Worm (Caenorhabditis elegans) whole organism, L4 larva: Measurements from ENCODE around the gene C33D9.6.

Source experiments
- F10B5.3 ChIP-seq: sonication (generic microtip); optimal IDR thresholded peaks from 2 replicates; lab custom pipeline; 2016; ENCODE audit warnings: mild to moderate bottlenecking, missing genetic modification characterization, missing compliant biosample characterization
- T26A8.4 ChIP-seq: fragments of 200-800 bp; sonication (Bioruptor generic); IDR thresholded peaks from 2 replicates; pipeline ENCODE4 v1.3.6; 2022; ENCODE audit warnings: missing genetic modification characterization, missing compliant biosample characterization
- Y105C5A.15 ChIP-seq: fragments of 200-800 bp; sonication (Bioruptor generic); IDR thresholded peaks from 2 replicates; pipeline ENCODE4 v1.3.6; 2022; ENCODE audit warnings: missing genetic modification characterization, missing compliant biosample characterization
- Y48G9A.11 ChIP-seq: fragments of 200-800 bp; sonication (Bioruptor generic); IDR thresholded peaks from 2 replicates; pipeline ENCODE4 v1.3.6; 2022; ENCODE audit warnings: missing genetic modification reagents, missing genetic modification characterization, missing compliant biosample characterization
- ZK546.5 ChIP-seq, 2 experiments: sonication (generic microtip); optimal IDR thresholded peaks; 2 replicates each; lab custom pipeline; 2017; ENCODE audit warnings: missing biosample characterization in 2 of 2, missing genetic modification characterization in 2 of 2
- aha-1 ChIP-seq: fragments of 150-350 bp; peaks from one replicate; lab custom pipeline; 2014; ENCODE audit warnings: missing biosample characterization, missing genetic modification characterization
- aly-2 ChIP-seq: sonication (generic microtip); optimal IDR thresholded peaks from 2 replicates; lab custom pipeline; 2018; ENCODE audit warnings: missing biosample characterization, missing genetic modification characterization
- ceh-44 ChIP-seq: fragments of 200-800 bp; sonication (Bioruptor generic); IDR thresholded peaks from 2 replicates; pipeline ENCODE4 v1.3.6; 2022; ENCODE audit warnings: missing genetic modification reagents, missing genetic modification characterization, missing compliant biosample characterization
- ctbp-1 ChIP-seq: fragments of 200-800 bp; sonication (Bioruptor generic); IDR thresholded peaks from 2 replicates; pipeline ENCODE4 v1.3.6; 2022; ENCODE audit warnings: missing genetic modification reagents, missing genetic modification characterization, missing compliant biosample characterization
- daf-12 ChIP-seq: fragments of 150-350 bp; optimal IDR thresholded peaks from 2 replicates; lab custom pipeline; 2014; ENCODE audit warnings: missing biosample characterization, missing genetic modification reagents, missing genetic modification characterization
- daf-16 ChIP-seq, 3 experiments: sonication (generic microtip); optimal IDR thresholded peaks; 2 replicates each; lab custom pipeline; 2016 to 2017; ENCODE audit warnings: missing genetic modification characterization in 3 of 3, missing genetic modification reagents in 3 of 3, mild to moderate bottlenecking in 2 of 3, missing compliant biosample characterization in 2 of 3, missing biosample characterization in 1 of 3, moderate library complexity in 1 of 3
- daf-8 ChIP-seq: fragments of 200-800 bp; sonication (Bioruptor generic); IDR thresholded peaks from 2 replicates; pipeline ENCODE4 v1.3.6; 2022; ENCODE audit warnings: missing genetic modification characterization, missing compliant biosample characterization
- duxl-1 ChIP-seq: sonication (generic microtip); optimal IDR thresholded peaks from 2 replicates; lab custom pipeline; 2016; ENCODE audit warnings: mild to moderate bottlenecking, missing genetic modification characterization, moderate library complexity, missing compliant biosample characterization; ENCODE audit not compliant: poor library complexity
- dve-1 ChIP-seq: sonication (generic microtip); optimal IDR thresholded peaks from 2 replicates; lab custom pipeline; 2017; ENCODE audit warnings: antibody characterized with exemption, mild to moderate bottlenecking, missing genetic modification characterization, missing compliant biosample characterization; ENCODE audit not compliant: insufficient read depth
- fos-1 ChIP-seq: fragments of 150-350 bp; optimal IDR thresholded peaks from 2 replicates; lab custom pipeline; 2014; ENCODE audit warnings: missing biosample characterization, missing genetic modification characterization
- hif-1 ChIP-seq, 2 experiments: sonication (generic microtip); optimal IDR thresholded peaks; 2 replicates each; lab custom pipeline; 2016 to 2017; ENCODE audit warnings: missing compliant biosample characterization in 2 of 2, missing genetic modification characterization in 2 of 2, missing genetic modification reagents in 2 of 2, missing genotype in 2 of 2, mild to moderate bottlenecking in 1 of 2
- hlh-30 ChIP-seq: sonication (generic microtip); optimal IDR thresholded peaks from 2 replicates; lab custom pipeline; 2017; ENCODE audit warnings: antibody characterized with exemption, mild to moderate bottlenecking, missing genetic modification characterization, missing compliant biosample characterization; ENCODE audit not compliant: insufficient read depth
- jun-1 ChIP-seq: fragments of 150-350 bp; optimal IDR thresholded peaks from 2 replicates; lab custom pipeline; 2014; ENCODE audit warnings: missing biosample characterization, missing genetic modification reagents, missing genetic modification characterization
- lin-13 ChIP-seq: fragments of 150-350 bp; optimal IDR thresholded peaks from 2 replicates; lab custom pipeline; 2014; ENCODE audit warnings: missing biosample characterization, missing genetic modification reagents, missing genetic modification characterization
- lin-38 ChIP-seq: fragments of 200-800 bp; sonication (Bioruptor generic); IDR thresholded peaks from 2 replicates; pipeline ENCODE4 v1.3.6; 2022; ENCODE audit warnings: missing genetic modification reagents, missing genetic modification characterization, missing compliant biosample characterization
- lir-3 ChIP-seq: sonication (generic microtip); optimal IDR thresholded peaks from 2 replicates; lab custom pipeline; 2016; ENCODE audit warnings: mild to moderate bottlenecking, missing genetic modification characterization, missing compliant biosample characterization
- lsy-2 ChIP-seq, 2 experiments: fragments of 150-350 bp in 1 of 2; sonication (generic microtip) in 1 of 2; optimal IDR thresholded peaks; 2 replicates each; lab custom pipeline; 2014 to 2017; ENCODE audit warnings: missing biosample characterization in 2 of 2, missing genetic modification characterization in 2 of 2
- madf-5 ChIP-seq, 2 experiments: fragments of 200-800 bp; sonication (Bioruptor generic); IDR thresholded peaks; 2 replicates each; pipeline ENCODE4 v1.3.6; 2022; ENCODE audit warnings: missing compliant biosample characterization in 2 of 2, missing genetic modification characterization in 2 of 2
- mep-1 ChIP-seq: fragments of 150-350 bp; sonication (generic microtip); optimal IDR thresholded peaks from 3 replicates; lab custom pipeline; 2014; ENCODE audit warnings: missing biosample characterization, missing genetic modification characterization
- mxl-2 ChIP-seq: fragments of 200-800 bp; sonication (Bioruptor generic); conservative IDR thresholded peaks from 2 replicates; pipeline ENCODE4 v1.3.6; 2022; ENCODE audit warnings: missing genetic modification reagents, missing genetic modification characterization, missing compliant biosample characterization
- nhr-237 ChIP-seq: sonication (generic microtip); optimal IDR thresholded peaks from 2 replicates; lab custom pipeline; 2017; ENCODE audit warnings: missing biosample characterization, missing genetic modification characterization
- nhr-41 ChIP-seq: fragments of 200-800 bp; sonication (Bioruptor generic); IDR thresholded peaks from 2 replicates; pipeline ENCODE4 v1.3.6; 2022; ENCODE audit warnings: missing genetic modification reagents, missing genetic modification characterization, missing compliant biosample characterization
- nhr-42 ChIP-seq: fragments of 200-800 bp; sonication (Bioruptor generic); IDR thresholded peaks from 2 replicates; pipeline ENCODE4 v1.3.6; 2022; ENCODE audit warnings: missing genetic modification characterization, missing compliant biosample characterization
- nhr-6 ChIP-seq: fragments of 150-350 bp; optimal IDR thresholded peaks from 2 replicates; lab custom pipeline; 2014; ENCODE audit warnings: missing biosample characterization, missing genetic modification characterization
- nhr-76 ChIP-seq: fragments of 150-350 bp; optimal IDR thresholded peaks from 2 replicates; lab custom pipeline; 2014; ENCODE audit warnings: missing biosample characterization, missing genetic modification characterization
- pha-4 ChIP-seq, 2 experiments: fragments of 150-350 bp in 1 of 2; fragments of 200-800 bp in 1 of 2; sonication (Bioruptor generic) in 1 of 2; IDR thresholded peaks in 1 of 2; optimal IDR thresholded peaks in 1 of 2; 2 replicates each; pipeline versions ENCODE4 v1.3.6 to Lab custom; 2014 to 2022; ENCODE audit warnings: missing genetic modification characterization in 2 of 2, missing genetic modification reagents in 2 of 2, missing biosample characterization in 1 of 2, missing compliant biosample characterization in 1 of 2
- pqm-1 ChIP-seq: sonication (generic microtip); optimal IDR thresholded peaks from 2 replicates; lab custom pipeline; 2017; ENCODE audit warnings: missing biosample characterization, missing genetic modification characterization
- rbr-2 ChIP-seq: sonication (generic microtip); optimal IDR thresholded peaks from 2 replicates; lab custom pipeline; 2016; ENCODE audit warnings: missing genotype, missing genetic modification characterization, missing compliant biosample characterization
- saeg-2 ChIP-seq: fragments of 200-800 bp; sonication (Bioruptor generic); IDR thresholded peaks from 2 replicates; pipeline ENCODE4 v1.3.6; 2022; ENCODE audit warnings: missing genetic modification reagents, missing genetic modification characterization, missing compliant biosample characterization
- snpc-4 ChIP-seq: fragments of 150-350 bp; optimal IDR thresholded peaks from 2 replicates; lab custom pipeline; 2014; ENCODE audit warnings: missing biosample characterization, missing genetic modification characterization
- spr-1 ChIP-seq: sonication (generic microtip); optimal IDR thresholded peaks from 2 replicates; lab custom pipeline; 2016; ENCODE audit warnings: mild to moderate bottlenecking, missing genetic modification characterization, missing compliant biosample characterization
- tag-97 ChIP-seq: fragments of 200-800 bp; sonication (Bioruptor generic); IDR thresholded peaks from 2 replicates; pipeline ENCODE4 v1.3.6; 2022; ENCODE audit warnings: missing genetic modification characterization, missing compliant biosample characterization
- vab-7 ChIP-seq: fragments of 200-800 bp; sonication (Bioruptor generic); IDR thresholded peaks from 2 replicates; pipeline ENCODE4 v1.3.6; 2022; ENCODE audit warnings: missing genetic modification reagents, missing genetic modification characterization, missing compliant biosample characterization
- zag-1 ChIP-seq: fragments of 150-350 bp; optimal IDR thresholded peaks from 2 replicates; lab custom pipeline; 2014; ENCODE audit warnings: missing biosample characterization, missing genetic modification characterization
- zip-11 ChIP-seq: fragments of 200-800 bp; sonication (Bioruptor generic); IDR thresholded peaks from 2 replicates; pipeline ENCODE4 v1.3.6; 2022; ENCODE audit warnings: missing genetic modification characterization, missing compliant biosample characterization
- ztf-7 ChIP-seq: fragments of 150-350 bp; optimal IDR thresholded peaks from 2 replicates; lab custom pipeline; 2014; ENCODE audit warnings: missing biosample characterization, missing genetic modification characterization

The C33D9.6 gene

DNA sequence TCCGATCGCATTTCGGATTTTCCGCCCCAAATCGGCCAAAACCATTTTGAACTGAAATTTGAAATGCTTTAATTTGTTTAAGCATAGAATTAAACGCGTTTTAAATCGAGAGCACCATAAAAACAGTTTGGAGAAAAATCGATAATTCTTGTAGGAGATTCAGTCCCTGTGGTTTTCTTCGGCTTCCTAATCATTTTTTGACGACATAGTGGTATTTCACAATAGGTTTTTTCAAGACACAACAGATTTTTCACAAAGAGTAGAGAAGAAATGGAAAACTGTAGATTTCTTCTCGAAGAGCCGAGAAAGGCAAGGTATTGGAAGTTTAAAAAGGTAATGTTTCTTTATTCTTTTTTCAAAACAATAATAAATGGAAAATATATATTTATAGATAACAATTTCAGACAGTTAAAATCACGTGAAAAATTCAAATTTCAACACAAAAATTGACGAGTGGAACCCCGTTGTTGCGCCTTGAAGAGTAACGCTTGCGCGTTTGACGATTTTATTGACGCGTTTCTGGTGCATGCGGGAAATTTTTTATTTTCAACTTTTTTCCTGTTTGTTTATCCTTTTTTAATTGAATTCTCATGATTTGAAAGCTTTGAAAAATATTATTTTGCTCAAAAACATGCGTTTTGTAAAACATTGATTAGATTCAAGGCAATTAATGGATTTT lies 34.2 kb downstream of the C33D9.6 start, which contains the start of gene F21D5.7 (continued):
- TF ChIP-seq Y48G9A.11 (GFP tag; lab: Robert Waterston, UW) (no peak), pqm-1 (no peak), hif-1 (tag; optimal IDR thresholded peaks at IDR 0.05; lab: Kevin White, UChicago) (peak in 1 of 2 experiments; percentile 44), snpc-4 (no peak), lin-13 (peak; percentile 35), spr-1 (peak; percentile 46), nhr-6 (tag; lab: Kevin White, UChicago) (peak; percentile 46), rbr-2 (tag; lab: Kevin White, UChicago) (peak; percentile 64), lsy-2 (tag; optimal IDR thresholded peaks at IDR 0.05; lab: Kevin White, UChicago) (peak in 1 of 2 experiments; percentile 90), hlh-30 (peak; percentile 90), lin-38 (GFP tag; lab: Robert Waterston, UW) (peak; percentile 77), fos-1 (no peak), zag-1 (tag; lab: Kevin White, UChicago) (no peak), duxl-1 (tag; lab: Kevin White, UChicago) (peak; percentile 72), nhr-237 (no peak), ztf-7 (tag; lab: Kevin White, UChicago) (peak; percentile 72), mep-1 (tag; lab: Kevin White, UChicago) (peak; percentile 80), mxl-2 (GFP tag; lab: Robert Waterston, UW) (no peak), aly-2 (tag; lab: Kevin White, UChicago) (no peak), nhr-76 (tag; lab: Kevin White, UChicago) (no peak), ceh-44 (GFP tag; lab: Robert Waterston, UW) (no peak), Y105C5A.15 (GFP tag; lab: Robert Waterston, UW) (no peak), ctbp-1 (GFP tag; lab: Robert Waterston, UW) (peak; percentile 24; the same call in 1 of the 2 replicates), ZK546.5 (tag; optimal IDR thresholded peaks at IDR 0.05; lab: Kevin White, UChicago) (no peak), vab-7 (GFP tag; lab: Robert Waterston, UW) (no peak)
- TF ChIP-seq, all 104 proteins: peak for 37

DNA sequence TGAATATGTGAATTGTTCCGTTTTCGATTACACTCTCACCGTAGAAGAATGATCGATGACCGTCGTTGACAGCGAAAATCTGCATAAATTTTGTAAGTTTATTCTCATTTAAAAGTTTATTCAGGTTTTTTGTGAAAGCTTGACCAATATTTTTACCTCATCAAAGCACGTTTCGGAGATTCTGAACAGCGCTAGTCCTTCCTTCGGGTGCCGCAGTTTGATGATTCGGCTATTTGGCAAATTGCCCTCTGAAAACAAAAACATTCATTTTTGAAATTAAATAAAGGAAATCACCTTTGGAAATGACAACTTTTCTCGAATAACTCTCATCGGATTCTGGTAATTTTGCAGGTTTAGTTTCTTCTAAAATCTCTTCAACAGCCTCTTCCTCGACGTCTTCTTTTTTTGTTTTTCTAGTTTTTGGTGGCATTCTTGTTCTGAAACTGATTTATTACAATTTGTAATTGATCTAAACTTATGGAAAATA lies 37.0 kb downstream of the C33D9.6 start, which contains the start of gene F21D5.6:
Gene F21D5.6 (minus strand): TSS at position 437 of the 487 bp plus-strand sequence.
- TF ChIP-seq daf-12 (tag; lab: Kevin White, UChicago) (no peak), lin-13 (no peak), nhr-41 (GFP tag; lab: Robert Waterston, UW) (no peak), aha-1 (tag; lab: Kevin White, UChicago) (peak; percentile 65), duxl-1 (tag; lab: Kevin White, UChicago) (no peak), ctbp-1 (GFP tag; lab: Robert Waterston, UW) (no peak), nhr-42 (no peak), lir-3 (tag; lab: Kevin White, UChicago) (no peak), saeg-2 (GFP tag; lab: Robert Waterston, UW) (no peak), T26A8.4 (peak; percentile 66; the same call in 1 of the 2 replicates), tag-97 (no peak), daf-16 (GFP tag; optimal IDR thresholded peaks at IDR 0.05; lab: Kevin White, UChicago) (no peak), daf-16 (tag; optimal IDR thresholded peaks at IDR 0.05; lab: Kevin White, UChicago) (peak; percentile 27), lin-38 (GFP tag; lab: Robert Waterston, UW) (peak; percentile 30; the same call in 1 of the 2 replicates), madf-5 (GFP tag; IDR thresholded peaks at IDR 0.05; lab: Robert Waterston, UW) (no peak), daf-8 (GFP tag; lab: Robert Waterston, UW) (no peak), zip-11 (GFP tag; lab: Robert Waterston, UW) (no peak), jun-1 (tag; lab: Kevin White, UChicago) (no peak), dve-1 (tag; lab: Kevin White, UChicago) (peak; percentile 18), F10B5.3 (tag; lab: Kevin White, UChicago) (no peak), pha-4 (GFP tag; IDR thresholded peaks at IDR 0.05; lab: Robert Waterston, UW) (no peak), pha-4 (tag; optimal IDR thresholded peaks at IDR 0.05; lab: Kevin White, UChicago) (no peak), mep-1 (tag; lab: Kevin White, UChicago) (peak; percentile 9)
